Worm (Caenorhabditis elegans): ENCODE results near the gene srlf-33.

The srlf-33 gene

ce11 chrIV:11957074-11957473, 31.8 kb upstream of the srlf-33 start:
- TF ChIP-seq aptf-2 (GFP tag; conservative IDR thresholded peaks at IDR 0.05) (no peak), Y53G8AR.9 (GFP tag; conservative IDR thresholded peaks at IDR 0.05) (peak; percentile 47; the same call in 1 of the 2 replicates), lin-54 (GFP tag; optimal IDR thresholded peaks at IDR 0.05) (peak; percentile 13), ama-1 (optimal IDR thresholded peaks at IDR 0.05) (peak; percentile 53), ama-1 (GFP tag; optimal IDR thresholded peaks at IDR 0.05) (no peak), hrde-1 (tag; optimal IDR thresholded peaks at IDR 0.05; ENCODE audit: borderline replicate concordance) (no peak), nhr-120 (GFP tag; IDR thresholded peaks at IDR 0.05) (no peak), F22D6.2 (tag; optimal IDR thresholded peaks at IDR 0.05) (no peak), cebp-1 (GFP tag; IDR thresholded peaks at IDR 0.05) (no peak), cebp-1 (tag; optimal IDR thresholded peaks at IDR 0.05) (peak; percentile 18), mcd-1 (GFP tag; IDR thresholded peaks at IDR 0.05) (0 out of 2 replicates have a peak, but pooled peaks have one; percentile 9)

DNA sequence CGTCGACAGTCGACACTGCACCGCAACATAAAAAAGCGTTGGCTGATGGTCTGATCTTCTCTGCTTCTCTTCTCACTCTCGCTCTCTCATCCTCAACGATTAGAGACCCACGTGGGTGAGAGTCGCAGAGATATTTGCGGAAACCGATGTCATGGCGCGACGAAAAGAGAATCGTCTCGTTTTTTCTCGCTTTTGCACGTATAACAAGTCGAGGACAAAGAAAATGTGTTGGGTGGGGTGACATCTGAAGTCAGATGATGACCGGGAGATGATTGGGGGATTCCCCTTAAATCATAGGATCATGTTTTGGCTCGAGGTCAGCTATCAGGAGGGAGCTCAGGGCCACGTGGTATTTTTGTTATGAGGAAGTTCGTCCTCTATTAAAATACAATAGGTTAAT, 31.1 kb upstream of the srlf-33 start:
- TF ChIP-seq zfh-2 (GFP tag; conservative IDR thresholded peaks at IDR 0.05), result peak; percentile 92
- TF ChIP-seq snpc-4 (GFP tag; optimal IDR thresholded peaks at IDR 0.05), result no peak
- TF ChIP-seq snpc-4 (tag; optimal IDR thresholded peaks at IDR 0.05), result peak in 1 of 4 experiments; percentile 44
- peak; percentile 80 for TF ChIP-seq F22D6.2 (tag; optimal IDR thresholded peaks at IDR 0.05)
- peak; percentile 82 for TF ChIP-seq die-1 (tag; optimal IDR thresholded peaks at IDR 0.05)
- TF ChIP-seq ztf-22 (GFP tag; optimal IDR thresholded peaks at IDR 0.05), result peak; percentile 91
- peak; percentile 94 for TF ChIP-seq chd-7 (tag; optimal IDR thresholded peaks at IDR 0.05)
- peak; percentile 29; the same call in 1 of the 2 replicates for TF ChIP-seq egrh-3 (GFP tag; IDR thresholded peaks at IDR 0.05)
- TF ChIP-seq C06A6.2 (GFP tag; conservative IDR thresholded peaks at IDR 0.05), result peak; percentile 87
- 0 out of 2 replicates have a peak, but pooled peaks have one; percentile 47 for TF ChIP-seq lir-1 (GFP tag; conservative IDR thresholded peaks at IDR 0.05)
- TF ChIP-seq akir-1 (GFP tag; optimal IDR thresholded peaks at IDR 0.05), result peak; percentile 32
- TF ChIP-seq hmg-1.2 (GFP tag; IDR thresholded peaks at IDR 0.05), result peak; percentile 59; the same call in 1 of the 2 replicates
- TF ChIP-seq athp-1 (tag; optimal IDR thresholded peaks at IDR 0.05), result peak; percentile 49
- no peak for TF ChIP-seq lin-35 (GFP tag; optimal IDR thresholded peaks at IDR 0.05)
- no peak for TF ChIP-seq hrde-1 (tag; optimal IDR thresholded peaks at IDR 0.05; ENCODE audit: borderline replicate concordance)
- peak; percentile 82 for TF ChIP-seq K12H6.12 (tag; optimal IDR thresholded peaks at IDR 0.05)
- no peak for TF ChIP-seq hlh-12 (tag; optimal IDR thresholded peaks at IDR 0.05)
- TF ChIP-seq K11D2.4 (GFP tag; IDR thresholded peaks at IDR 0.05), result peak; percentile 93
- peak; percentile 77 for TF ChIP-seq nhr-90 (tag; optimal IDR thresholded peaks at IDR 0.05)
- peak; percentile 16 for TF ChIP-seq ets-4 (GFP tag; optimal IDR thresholded peaks at IDR 0.05)
- TF ChIP-seq repo-1 (tag; optimal IDR thresholded peaks at IDR 0.05), result peak; percentile 45
- no peak for TF ChIP-seq T07F8.4 (tag; optimal IDR thresholded peaks at IDR 0.05)
- TF ChIP-seq lsy-27 (tag; optimal IDR thresholded peaks at IDR 0.05; ENCODE audit: borderline replicate concordance, insufficient read depth), result no peak
- 0 out of 2 replicates have a peak, but pooled peaks have one; percentile 26 for TF ChIP-seq ceh-40 (GFP tag; IDR thresholded peaks at IDR 0.05)
- TF ChIP-seq Y56A3A.18 (GFP tag; IDR thresholded peaks at IDR 0.05), result no peak
- no peak for TF ChIP-seq hmg-20 (GFP tag; IDR thresholded peaks at IDR 0.05)
- peak; percentile 82 for TF ChIP-seq lin-26 (GFP tag; IDR thresholded peaks at IDR 0.05)
- peak; percentile 67 for TF ChIP-seq cebp-1 (GFP tag; IDR thresholded peaks at IDR 0.05)
- TF ChIP-seq cebp-1 (tag; optimal IDR thresholded peaks at IDR 0.05), result peak; percentile 86
- no peak for TF ChIP-seq ztf-28 (GFP tag; IDR thresholded peaks at IDR 0.05)
- TF ChIP-seq rpc-1 (optimal IDR thresholded peaks at IDR 0.05), result no peak
- TF ChIP-seq rpc-1 (tag; optimal IDR thresholded peaks at IDR 0.05), result no peak
- no peak for TF ChIP-seq zim-3 (tag; optimal IDR thresholded peaks at IDR 0.05)
- TF ChIP-seq B0336.3 (GFP tag; IDR thresholded peaks at IDR 0.05), result peak; percentile 86; the same call in 1 of the 2 replicates
- no peak for TF ChIP-seq ceh-79 (tag; optimal IDR thresholded peaks at IDR 0.05)
- no peak for TF ChIP-seq tbx-9 (tag; optimal IDR thresholded peaks at IDR 0.05; ENCODE audit: borderline replicate concordance)
- TF ChIP-seq attf-3 (GFP tag; conservative IDR thresholded peaks at IDR 0.05), result 0 out of 2 replicates have a peak, but pooled peaks have one; percentile 13
- TF ChIP-seq sea-2 (GFP tag; IDR thresholded peaks at IDR 0.05), result peak; percentile 36; the same call in 1 of the 2 replicates
- peak; percentile 64 for TF ChIP-seq tbp1 (GFP tag; optimal IDR thresholded peaks at IDR 0.05)
- TF ChIP-seq sptf-2 (GFP tag; optimal IDR thresholded peaks at IDR 0.05), result no peak
- peak; percentile 81; the same call in 1 of the 2 replicates for TF ChIP-seq nfyb-1 (GFP tag; IDR thresholded peaks at IDR 0.05)
